Fruit fly (Drosophila melanogaster): ENCODE measurements around the gene CG12498.
A peak's percentile ranks its signal among the peaks of the same experiment; 100 is the strongest.

CG12498 gene

dm6 chrX:2787267-2787666 lies 22.4 kb upstream of the CG12498 start (continued):
- TF ChIP-seq br (optimal IDR thresholded peaks at IDR 0.05) (no peak), NFAT (GFP tag; IDR thresholded peaks at IDR 0.05) (peak; percentile 55; the same call in 1 of the 2 replicates), ham (GFP tag; IDR thresholded peaks at IDR 0.05) (peak; percentile 56; the same call in 1 of the 2 replicates), salm (tag; optimal IDR thresholded peaks at IDR 0.05) (peak; percentile 72), H15 (GFP tag; IDR thresholded peaks at IDR 0.05) (peak; percentile 65), CG1603 (tag; optimal IDR thresholded peaks at IDR 0.05) (peak; percentile 72), abd-A (tag; optimal IDR thresholded peaks at IDR 0.05) (no peak), chif (GFP tag; optimal IDR thresholded peaks at IDR 0.05) (peak; percentile 33 to 68), CG17359 (tag; optimal IDR thresholded peaks at IDR 0.05) (peak; percentile 84), toy (GFP tag; IDR thresholded peaks at IDR 0.05) (peak; percentile 31; the same call in 1 of the 2 replicates), CG7928 (GFP tag; optimal IDR thresholded peaks at IDR 0.05) (peak; percentile 34), Bgb (GFP tag; IDR thresholded peaks at IDR 0.05; ENCODE audit: partially characterized antibody) (no peak), gt (GFP tag; IDR thresholded peaks at IDR 0.05) (0 out of 2 replicates have a peak, but pooled peaks have one; percentile 11), CG2116 (GFP tag; optimal IDR thresholded peaks at IDR 0.05) (peak; percentile 28), CG15601 (tag; optimal IDR thresholded peaks at IDR 0.05) (peak; percentile 34), Nf-YA (GFP tag; IDR thresholded peaks at IDR 0.05) (peak; percentile 69), disco-r (GFP tag; optimal IDR thresholded peaks at IDR 0.05) (peak; percentile 29), row (GFP tag; IDR thresholded peaks at IDR 0.05) (peak; percentile 90), CG2678 (tag; optimal IDR thresholded peaks at IDR 0.05) (peak; percentile 92), Mrtf (GFP tag; IDR thresholded peaks at IDR 0.05) (peak; percentile 78; the same call in 2 of the 3 replicates), crp (GFP tag; optimal IDR thresholded peaks at IDR 0.05) (peak in 1 of 2 experiments; percentile 42), en (GFP tag; optimal IDR thresholded peaks at IDR 0.05) (peak; percentile 22), jigr1 (GFP tag; IDR thresholded peaks at IDR 0.05) (peak; percentile 79), CHES-1-like (GFP tag; optimal IDR thresholded peaks at IDR 0.05) (peak; percentile 45), oc (tag; optimal IDR thresholded peaks at IDR 0.05) (peak; percentile 74), eyg (GFP tag; optimal IDR thresholded peaks at IDR 0.05) (peak; percentile 6), CG13894 (tag; optimal IDR thresholded peaks at IDR 0.05) (peak; percentile 37), CG7839 (tag; optimal IDR thresholded peaks at IDR 0.05) (peak; percentile 92), HmgZ (tag; optimal IDR thresholded peaks at IDR 0.05) (peak; percentile 54), mld (GFP tag; IDR thresholded peaks at IDR 0.05; ENCODE audit: partially characterized antibody) (no peak), dysf (GFP tag; IDR thresholded peaks at IDR 0.05) (peak; percentile 91), Ets97D (GFP tag; optimal IDR thresholded peaks at IDR 0.05) (peak; percentile 36), CG4424 (GFP tag; optimal IDR thresholded peaks at IDR 0.05) (peak; percentile 84), Drgx (GFP tag; IDR thresholded peaks at IDR 0.05) (peak; percentile 86), tll (GFP tag; optimal IDR thresholded peaks at IDR 0.05) (no peak), CG18011 (GFP tag; optimal IDR thresholded peaks at IDR 0.05) (peak; percentile 63), CG10274 (GFP tag; optimal IDR thresholded peaks at IDR 0.05) (peak; percentile 65), CG3838 (GFP tag; optimal IDR thresholded peaks at IDR 0.05) (no peak), CG31441 (GFP tag; IDR thresholded peaks at IDR 0.05) (peak; percentile 82), CG4617 (GFP tag; optimal IDR thresholded peaks at IDR 0.05; ENCODE audit: borderline replicate concordance) (peak; percentile 19), lilli (GFP tag; optimal IDR thresholded peaks at IDR 0.05) (peak; percentile 75), Oaz (GFP tag; IDR thresholded peaks at IDR 0.05) (peak; percentile 85), CG10209 (GFP tag; optimal IDR thresholded peaks at IDR 0.05) (peak; percentile 90), CG3995 (GFP tag; optimal IDR thresholded peaks at IDR 0.05) (peak; percentile 42), HHEX (GFP tag; optimal IDR thresholded peaks at IDR 0.05) (peak; percentile 86), CG13287 (GFP tag; IDR thresholded peaks at IDR 0.05; ENCODE audit: partially characterized antibody) (no peak), dimm (GFP tag; IDR thresholded peaks at IDR 0.05) (peak; percentile 60; the same call in 1 of the 2 replicates), sqz (GFP tag; optimal IDR thresholded peaks at IDR 0.05) (peak; percentile 67), Dip2 (GFP tag; IDR thresholded peaks at IDR 0.05) (peak; percentile 22; the same call in 1 of the 2 replicates), kah (GFP tag; optimal IDR thresholded peaks at IDR 0.05) (peak; percentile 62)
